Fruit fly (Drosophila melanogaster): ENCODE results near the gene CG2656.
A peak's percentile ranks its signal among the peaks of the same experiment; 100 is the strongest.

CG2656 gene

DNA sequence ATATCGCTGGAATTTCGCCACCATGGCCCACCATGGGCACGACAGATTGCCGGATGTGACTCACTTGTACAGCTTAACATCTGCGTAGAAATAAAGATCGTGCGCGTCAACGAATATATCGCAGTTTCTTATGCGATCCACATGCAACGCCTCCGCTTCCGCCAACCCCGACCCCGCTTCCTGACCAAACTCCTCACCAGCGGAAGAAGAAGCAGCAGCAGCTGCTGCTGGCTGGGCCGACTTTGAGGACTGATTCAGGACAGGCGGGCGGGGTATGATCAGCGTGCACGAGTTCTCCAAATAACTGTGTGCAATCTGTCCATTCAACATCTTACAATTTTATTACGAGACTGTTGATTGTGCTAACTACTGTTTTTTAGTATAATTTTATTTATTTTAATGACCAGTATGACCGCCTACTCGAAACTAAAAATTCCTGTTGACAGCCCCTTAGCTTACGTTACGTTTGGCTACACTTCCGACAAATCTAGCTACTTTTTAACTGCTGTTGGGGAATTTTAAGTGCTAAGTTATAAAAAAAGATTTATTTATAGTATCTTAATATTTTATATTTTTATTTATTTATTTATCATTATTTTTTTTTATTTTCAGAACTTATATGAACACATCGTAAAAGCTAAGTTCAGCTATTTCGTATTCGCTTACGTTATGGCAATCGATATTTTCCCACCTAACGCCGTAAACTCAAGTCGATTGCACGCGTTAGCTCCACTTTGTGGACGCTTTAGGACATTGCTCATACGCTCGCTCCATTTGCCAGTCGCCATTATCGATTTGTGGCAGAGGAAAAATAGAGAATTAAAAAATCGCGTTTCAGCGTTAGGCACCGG is 41.9 kb downstream of the CG2656 start, which contains the start of the genes CG10055 and lap (continued):
- TF ChIP-seq CG17568 (GFP tag; optimal IDR thresholded peaks at IDR 0.05) = no peak
- TF ChIP-seq row (GFP tag; IDR thresholded peaks at IDR 0.05) = peak; percentile 50
- peak; percentile 22 for TF ChIP-seq stwl (tag; optimal IDR thresholded peaks at IDR 0.05)
- peak; percentile 52; the same call in 2 of the 3 replicates for TF ChIP-seq CG16813 (GFP tag; IDR thresholded peaks at IDR 0.05; ENCODE audit: partially characterized antibody)
- TF ChIP-seq CG11085 (GFP tag; IDR thresholded peaks at IDR 0.05) = no peak
- TF ChIP-seq pb (GFP tag; optimal IDR thresholded peaks at IDR 0.05) = no peak
- no peak for TF ChIP-seq pum (GFP tag; optimal IDR thresholded peaks at IDR 0.05)
- peak; percentile 50 for TF ChIP-seq CG12391 (tag; optimal IDR thresholded peaks at IDR 0.05)
- no peak for TF ChIP-seq CG10147 (GFP tag; optimal IDR thresholded peaks at IDR 0.05)
- peak in 1 of 2 experiments; percentile 4 for TF ChIP-seq crp (GFP tag; optimal IDR thresholded peaks at IDR 0.05)
- TF ChIP-seq Scr (GFP tag; IDR thresholded peaks at IDR 0.05; ENCODE audit: partially characterized antibody) = peak; percentile 60; the same call in 1 of the 2 replicates
- no peak for TF ChIP-seq CG1602 (GFP tag; optimal IDR thresholded peaks at IDR 0.05)
- no peak for TF ChIP-seq ems (GFP tag; optimal IDR thresholded peaks at IDR 0.05)
- TF ChIP-seq odd (GFP tag; optimal IDR thresholded peaks at IDR 0.05) = no peak
- peak; percentile 57 for TF ChIP-seq nmo (GFP tag; optimal IDR thresholded peaks at IDR 0.05)
- no peak for TF ChIP-seq tap (tag; optimal IDR thresholded peaks at IDR 0.05)
- no peak for TF ChIP-seq CG6683 (GFP tag; optimal IDR thresholded peaks at IDR 0.05)
- peak; percentile 65 for TF ChIP-seq CG4617 (GFP tag; optimal IDR thresholded peaks at IDR 0.05; ENCODE audit: borderline replicate concordance)
- no peak for TF ChIP-seq CG31365 (tag; optimal IDR thresholded peaks at IDR 0.05)
- TF ChIP-seq CG6791 (GFP tag; IDR thresholded peaks at IDR 0.05; ENCODE audit: partially characterized antibody) = peak; percentile 56; the same call in 2 of the 3 replicates
- TF ChIP-seq MESR4 (GFP tag; optimal IDR thresholded peaks at IDR 0.05) = peak; percentile 92
- peak; percentile 61 for TF ChIP-seq amos (GFP tag; IDR thresholded peaks at IDR 0.05; ENCODE audit: partially characterized antibody)
- TF ChIP-seq CG2116 (GFP tag; optimal IDR thresholded peaks at IDR 0.05) = peak; percentile 35
- no peak for TF ChIP-seq CG3065 (GFP tag; optimal IDR thresholded peaks at IDR 0.05)
- no peak for TF ChIP-seq CG9876 (GFP tag; optimal IDR thresholded peaks at IDR 0.05)
- TF ChIP-seq CG13287 (GFP tag; IDR thresholded peaks at IDR 0.05; ENCODE audit: partially characterized antibody) = peak; percentile 45; the same call in 1 of the 2 replicates
- TF ChIP-seq NFAT (GFP tag; IDR thresholded peaks at IDR 0.05) = no peak
- TF ChIP-seq ind (GFP tag; optimal IDR thresholded peaks at IDR 0.05) = no peak
- no peak for TF ChIP-seq stc (GFP tag; IDR thresholded peaks at IDR 0.05)
- peak; percentile 57; the same call in 1 of the 2 replicates for TF ChIP-seq Bgb (GFP tag; IDR thresholded peaks at IDR 0.05; ENCODE audit: partially characterized antibody)
- TF ChIP-seq grau (tag; optimal IDR thresholded peaks at IDR 0.05) = no peak
- no peak for TF ChIP-seq hth (optimal IDR thresholded peaks at IDR 0.05)
- TF ChIP-seq lab (GFP tag; optimal IDR thresholded peaks at IDR 0.05) = no peak
- no peak for TF ChIP-seq D19B (GFP tag; optimal IDR thresholded peaks at IDR 0.05)
- peak; percentile 83 for TF ChIP-seq Dref (GFP tag; IDR thresholded peaks at IDR 0.05)
- no peak for TF ChIP-seq E2f1 (GFP tag; IDR thresholded peaks at IDR 0.05)
- no peak for TF ChIP-seq CG3995 (GFP tag; optimal IDR thresholded peaks at IDR 0.05)
- no peak for TF ChIP-seq sqz (GFP tag; optimal IDR thresholded peaks at IDR 0.05)
- no peak for TF ChIP-seq CG6854 (GFP tag; optimal IDR thresholded peaks at IDR 0.05)
- no peak for TF ChIP-seq CG10654 (GFP tag; optimal IDR thresholded peaks at IDR 0.05)
- peak; percentile 5 for TF ChIP-seq Hr3 (GFP tag; optimal IDR thresholded peaks at IDR 0.05)
- TF ChIP-seq unc-4 (GFP tag; IDR thresholded peaks at IDR 0.05; ENCODE audit: partially characterized antibody) = peak; percentile 42; the same call in 1 of the 2 replicates
- no peak for TF ChIP-seq Ets65A (GFP tag)
- TF ChIP-seq Ptx1 (GFP tag; IDR thresholded peaks at IDR 0.05) = no peak
- peak; percentile 37; the same call in 1 of the 2 replicates for TF ChIP-seq tna (GFP tag; IDR thresholded peaks at IDR 0.05; ENCODE audit: partially characterized antibody)
- TF ChIP-seq ro (GFP tag; IDR thresholded peaks at IDR 0.05) = no peak
- TF ChIP-seq gfzf (GFP tag; optimal IDR thresholded peaks at IDR 0.05) = peak; percentile 93
- TF ChIP-seq CG2202 (tag; optimal IDR thresholded peaks at IDR 0.05) = no peak
